Worm (Caenorhabditis elegans): ENCODE data around the gene nspb-5.

DNA sequence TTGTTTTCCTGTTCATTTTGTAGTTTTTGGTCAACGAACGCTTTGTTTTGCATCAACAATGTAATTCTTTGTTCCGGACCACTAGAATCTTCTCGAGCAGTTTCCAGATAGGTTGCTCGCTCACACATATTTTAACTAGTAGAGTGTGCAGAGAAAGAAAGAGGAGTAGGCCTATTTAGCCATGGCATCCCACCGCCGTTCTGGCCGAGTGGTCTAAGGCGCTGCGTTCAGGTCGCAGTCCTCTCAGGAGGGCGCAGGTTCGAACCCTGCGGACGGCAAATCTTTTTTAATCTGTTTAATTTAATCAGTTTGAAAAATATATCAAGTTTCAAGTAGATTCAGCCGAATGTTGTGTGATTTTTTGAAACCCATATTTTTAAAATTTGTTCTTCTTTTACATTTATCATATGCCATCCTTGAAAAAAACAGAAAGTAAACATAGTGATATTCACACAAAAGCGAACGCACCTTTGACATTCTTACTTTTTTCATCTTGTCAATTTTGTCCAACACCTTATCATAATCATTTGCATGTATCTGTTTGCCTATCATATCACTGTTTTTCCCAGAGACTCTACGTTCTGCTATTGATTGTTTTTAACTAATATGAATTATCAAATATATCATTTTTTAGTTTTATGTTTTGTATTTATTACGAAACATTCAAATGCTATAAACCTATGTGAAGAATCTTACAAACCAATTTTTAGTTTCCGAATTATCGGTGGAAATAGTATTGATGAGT is 42.0 kb upstream of the nspb-5 start, which contains the start of gene try-3:
- no peak for TF ChIP-seq ceh-9 (tag; optimal IDR thresholded peaks at IDR 0.05)
- peak; percentile 25 for TF ChIP-seq odd-2 (tag; optimal IDR thresholded peaks at IDR 0.05)

Measured in whole organism, late embryonic.